Worm (Caenorhabditis elegans): ENCODE measurements around the gene srg-20.

- TF ChIP-seq fkh-10 (GFP tag; optimal IDR thresholded peaks at IDR 0.05) = no peak
- no peak for TF ChIP-seq ama-1 (optimal IDR thresholded peaks at IDR 0.05)
- no peak for TF ChIP-seq pqm-1 (tag; optimal IDR thresholded peaks at IDR 0.05)
- no peak for TF ChIP-seq ceh-48 (tag; optimal IDR thresholded peaks at IDR 0.05)
- no peak for TF ChIP-seq pag-3 (tag; optimal IDR thresholded peaks at IDR 0.05; ENCODE audit: borderline replicate concordance)
- no peak for TF ChIP-seq T23F11.4 (GFP tag; optimal IDR thresholded peaks at IDR 0.05)
- TF ChIP-seq pros-1 (tag; optimal IDR thresholded peaks at IDR 0.05) = no peak
- no peak for TF ChIP-seq ceh-34 (tag; optimal IDR thresholded peaks at IDR 0.05)
- no peak for TF ChIP-seq K02D7.2 (tag; optimal IDR thresholded peaks at IDR 0.05)
- TF ChIP-seq K09A11.1 (tag; optimal IDR thresholded peaks at IDR 0.05; ENCODE audit: insufficient read depth) = no peak
- TF ChIP-seq hlh-30 (tag; optimal IDR thresholded peaks at IDR 0.05; ENCODE audit: insufficient read depth) = no peak
These were observed 29.5 kb downstream of the srg-20 start, which contains the start of gene srlf-29 for ce11 chrII:1666025-1666424.
